Worm (Caenorhabditis elegans) whole organism, L1 larva: ENCODE measurements around the gene R05G6.10.

Experiments
- C34B4.2 ChIP-seq: sonication (generic microtip); optimal IDR thresholded peaks from 2 replicates; lab custom pipeline; 2017; ENCODE audit warnings: mild to moderate bottlenecking, missing genetic modification characterization, missing compliant biosample characterization
- Y116A8C.19 ChIP-seq: sonication (generic microtip); optimal IDR thresholded peaks from 2 replicates; lab custom pipeline; 2016; ENCODE audit warnings: missing compliant biosample characterization, missing genetic modification characterization, borderline replicate concordance
- aly-2 ChIP-seq: fragments of 150-350 bp; optimal IDR thresholded peaks from 2 replicates; lab custom pipeline; 2014; ENCODE audit warnings: missing biosample characterization, missing genetic modification characterization
- blmp-1 ChIP-seq: fragments of 150-350 bp; optimal IDR thresholded peaks from 2 replicates; lab custom pipeline; 2014; ENCODE audit warnings: missing biosample characterization, missing genetic modification characterization
- ceh-63 ChIP-seq: fragments of 200-800 bp; sonication (Bioruptor generic); optimal IDR thresholded peaks from 2 replicates; lab custom pipeline; 2018; ENCODE audit warnings: mild to moderate bottlenecking, missing genetic modification characterization, missing compliant biosample characterization
- ceh-8 ChIP-seq: fragments of 200-800 bp; sonication (Bioruptor generic); optimal IDR thresholded peaks from 2 replicates; lab custom pipeline; 2018; ENCODE audit warnings: mild to moderate bottlenecking, missing genetic modification characterization, moderate library complexity, missing compliant biosample characterization
- ceh-82 ChIP-seq, 3 experiments: fragments of 150-350 bp in 1 of 3; sonication (generic microtip) in 2 of 3; optimal IDR thresholded peaks; 2 replicates each; lab custom pipeline; 2014 to 2017; ENCODE audit warnings: missing biosample characterization in 3 of 3, missing genetic modification characterization in 3 of 3
- ceh-88 ChIP-seq: fragments of 200-800 bp; sonication (Bioruptor generic); IDR thresholded peaks from 2 replicates; pipeline ENCODE4 v1.3.6; 2022; ENCODE audit warnings: missing genetic modification characterization, missing compliant biosample characterization
- ceh-90 ChIP-seq: sonication (generic microtip); optimal IDR thresholded peaks from 2 replicates; lab custom pipeline; 2016; ENCODE audit warnings: missing genetic modification characterization, missing compliant biosample characterization
- ces-1 ChIP-seq: fragments of 150-350 bp; optimal IDR thresholded peaks from 2 replicates; lab custom pipeline; 2014; ENCODE audit warnings: missing biosample characterization, missing genetic modification reagents, missing genetic modification characterization
- dpl-1 ChIP-seq, 3 experiments: fragments of 150-350 bp in 2 of 3; sonication (generic microtip) in 1 of 3; optimal IDR thresholded peaks; 2 replicates each; lab custom pipeline; 2014 to 2017; ENCODE audit warnings: missing biosample characterization in 3 of 3, missing genetic modification characterization in 3 of 3, missing genetic modification reagents in 3 of 3
- efl-1 ChIP-seq, 4 experiments: fragments of 150-350 bp; optimal IDR thresholded peaks in 3 of 4; peaks in 1 of 4; 1 replicate in 1 of 4; 2 replicates in 3 of 4; lab custom pipeline; 2014; ENCODE audit warnings: missing biosample characterization in 2 of 4, missing genetic modification characterization in 2 of 4, missing genetic modification reagents in 2 of 4
- efl-3 ChIP-seq: fragments of 200-800 bp; sonication (Bioruptor generic); optimal IDR thresholded peaks from 2 replicates; lab custom pipeline; 2018; ENCODE audit warnings: mild to moderate bottlenecking, missing genetic modification characterization, missing compliant biosample characterization
- fkh-10 ChIP-seq: sonication (generic microtip); optimal IDR thresholded peaks from 2 replicates; lab custom pipeline; 2017; ENCODE audit warnings: missing biosample characterization, missing genetic modification reagents, missing genetic modification characterization
- grh-1 ChIP-seq: fragments of 200-800 bp; sonication (Bioruptor generic); IDR thresholded peaks from 2 replicates; pipeline ENCODE4 v1.3.6; 2022; ENCODE audit warnings: missing genetic modification reagents, missing genetic modification characterization, missing compliant biosample characterization
- hlh-17 ChIP-seq: fragments of 200-800 bp; sonication (Bioruptor generic); optimal IDR thresholded peaks from 2 replicates; lab custom pipeline; 2018; ENCODE audit warnings: missing genetic modification characterization, mild to moderate bottlenecking, missing compliant biosample characterization, moderate library complexity, borderline replicate concordance
- hpl-2 ChIP-seq: fragments of 150-350 bp; optimal IDR thresholded peaks from 2 replicates; lab custom pipeline; 2014; ENCODE audit warnings: missing biosample characterization, missing genetic modification reagents, missing genetic modification characterization
- irx-1 ChIP-seq: sonication (generic microtip); optimal IDR thresholded peaks from 2 replicates; lab custom pipeline; 2016; ENCODE audit warnings: missing genetic modification characterization, missing compliant biosample characterization
- isw-1 ChIP-seq: fragments of 200-800 bp; sonication (Bioruptor generic); IDR thresholded peaks from 2 replicates; pipeline ENCODE4 v1.3.6; 2022; ENCODE audit warnings: missing genetic modification characterization, missing compliant biosample characterization
- jun-1 ChIP-seq: fragments of 150-350 bp; optimal IDR thresholded peaks from 2 replicates; lab custom pipeline; 2014; ENCODE audit warnings: missing biosample characterization, missing genetic modification reagents, missing genetic modification characterization
- lin-13 ChIP-seq: fragments of 150-350 bp; optimal IDR thresholded peaks from 2 replicates; lab custom pipeline; 2014; ENCODE audit warnings: missing biosample characterization, missing genetic modification reagents, missing genetic modification characterization
- lin-14 ChIP-seq: fragments of 200-800 bp; sonication (Bioruptor generic); optimal IDR thresholded peaks from 2 replicates; lab custom pipeline; 2018; ENCODE audit warnings: mild to moderate bottlenecking, missing genetic modification characterization, moderate library complexity, missing compliant biosample characterization
- lir-3 ChIP-seq: sonication (generic microtip); optimal IDR thresholded peaks from 2 replicates; lab custom pipeline; 2016; ENCODE audit warnings: mild to moderate bottlenecking, missing genetic modification characterization, moderate library complexity, missing compliant biosample characterization; ENCODE audit not compliant: poor library complexity
- mef-2 ChIP-seq: fragments of 150-350 bp; optimal IDR thresholded peaks from 2 replicates; lab custom pipeline; 2014; ENCODE audit warnings: missing biosample characterization, missing genetic modification characterization
- nhr-11 ChIP-seq: fragments of 150-350 bp; optimal IDR thresholded peaks from 2 replicates; lab custom pipeline; 2014; ENCODE audit warnings: missing biosample characterization, missing genetic modification characterization
- nhr-20 ChIP-seq: sonication (generic microtip); optimal IDR thresholded peaks from 2 replicates; lab custom pipeline; 2016; ENCODE audit warnings: mild to moderate bottlenecking, missing genetic modification characterization, missing compliant biosample characterization
- nhr-237 ChIP-seq: fragments of 150-350 bp; optimal IDR thresholded peaks from 2 replicates; lab custom pipeline; 2014; ENCODE audit warnings: missing biosample characterization, missing genetic modification characterization
- nhr-28 ChIP-seq: fragments of 150-350 bp; optimal IDR thresholded peaks from 2 replicates; lab custom pipeline; 2014; ENCODE audit warnings: missing biosample characterization, missing genetic modification characterization
- nhr-71 ChIP-seq: sonication (generic microtip); optimal IDR thresholded peaks from 2 replicates; lab custom pipeline; 2016; ENCODE audit warnings: mild to moderate bottlenecking, missing genetic modification characterization, moderate library complexity, missing compliant biosample characterization
- nhr-77 ChIP-seq: fragments of 150-350 bp; optimal IDR thresholded peaks from 2 replicates; lab custom pipeline; 2014; ENCODE audit warnings: missing biosample characterization, missing genetic modification characterization
- nhr-90 ChIP-seq: sonication (generic microtip); optimal IDR thresholded peaks from 2 replicates; lab custom pipeline; 2016; ENCODE audit warnings: mild to moderate bottlenecking, missing genetic modification characterization, missing compliant biosample characterization; ENCODE audit not compliant: poor library complexity
- pax-3 ChIP-seq: fragments of 200-800 bp; sonication (Bioruptor generic); optimal IDR thresholded peaks from 2 replicates; lab custom pipeline; 2018; ENCODE audit warnings: mild to moderate bottlenecking, missing genetic modification characterization, moderate library complexity, missing compliant biosample characterization
- skn-1 ChIP-seq: fragments of 150-350 bp; optimal IDR thresholded peaks from 2 replicates; lab custom pipeline; 2014; ENCODE audit warnings: missing biosample characterization, missing genetic modification characterization
- snpc-4 ChIP-seq: fragments of 150-350 bp; optimal IDR thresholded peaks from 2 replicates; lab custom pipeline; 2014; ENCODE audit warnings: missing biosample characterization, missing genetic modification characterization
- sptf-1 ChIP-seq: fragments of 150-350 bp; optimal IDR thresholded peaks from 2 replicates; lab custom pipeline; 2014; ENCODE audit warnings: missing biosample characterization, missing genetic modification characterization
- sup-37 ChIP-seq: fragments of 200-800 bp; sonication (Bioruptor generic); optimal IDR thresholded peaks from 2 replicates; lab custom pipeline; 2018; ENCODE audit warnings: mild to moderate bottlenecking, missing genetic modification characterization, missing compliant biosample characterization
- tbx-2 ChIP-seq: sonication (generic microtip); optimal IDR thresholded peaks from 2 replicates; lab custom pipeline; 2016; ENCODE audit warnings: missing genetic modification characterization, missing compliant biosample characterization
- vab-15 ChIP-seq: sonication (generic microtip); optimal IDR thresholded peaks from 2 replicates; lab custom pipeline; 2017; ENCODE audit warnings: missing genotype, mild to moderate bottlenecking, missing genetic modification characterization, missing compliant biosample characterization
- zag-1 ChIP-seq: fragments of 150-350 bp; optimal IDR thresholded peaks from 2 replicates; lab custom pipeline; 2014; ENCODE audit warnings: missing biosample characterization, missing genetic modification characterization
- ztf-11 ChIP-seq, 2 experiments: sonication (generic microtip); optimal IDR thresholded peaks; 2 replicates each; lab custom pipeline; 2016 to 2017; ENCODE audit warnings: missing genetic modification characterization in 2 of 2, missing biosample characterization in 1 of 2, missing compliant biosample characterization in 1 of 2

R05G6.10 gene

ce11 chrIV:7542485-7543001, at the start of gene R05G6.10:
Gene R05G6.10, minus strand, starts transcription at chrIV:7542535.
- TF ChIP-seq lin-14 (GFP tag; lab: Kevin White, UChicago) = peak; percentile 49
- TF ChIP-seq blmp-1 = no peak
- TF ChIP-seq nhr-237 (tag; lab: Kevin White, UChicago) = no peak

ce11 chrIV:7588631-7589030, 46.3 kb upstream of the R05G6.10 start, which contains the start of gene cla-1:
Gene cla-1, plus strand, starts transcription at chrIV:7588931.
- peak; percentile 33 for TF ChIP-seq lin-14 (GFP tag; lab: Kevin White, UChicago)
- no peak for TF ChIP-seq vab-15 (tag; lab: Kevin White, UChicago)

- TF ChIP-seq lin-14 (GFP tag; lab: Kevin White, UChicago) = peak; percentile 11
- TF ChIP-seq vab-15 (tag; lab: Kevin White, UChicago) = no peak
- TF ChIP-seq nhr-20 (tag; lab: Kevin White, UChicago) = no peak
- no peak for TF ChIP-seq nhr-71 (tag; lab: Kevin White, UChicago)
- TF ChIP-seq hlh-17 (GFP tag; lab: Kevin White, UChicago) = no peak
- peak; percentile 79 for TF ChIP-seq fkh-10 (GFP tag; lab: Kevin White, UChicago)
- no peak for TF ChIP-seq ceh-63 (GFP tag; lab: Kevin White, UChicago)
- no peak for TF ChIP-seq snpc-4 (tag; lab: Kevin White, UChicago)
- TF ChIP-seq sup-37 (GFP tag; lab: Kevin White, UChicago) = no peak
Observed at ce11 chrIV:7586972-7587371, 44.6 kb upstream of the R05G6.10 start.

- TF ChIP-seq isw-1 (GFP tag; lab: Robert Waterston, UW) (no peak), lin-14 (GFP tag; lab: Kevin White, UChicago) (peak; percentile 58), ceh-82 (tag; optimal IDR thresholded peaks at IDR 0.05; lab: Kevin White, UChicago) (peak in 2 of 3 experiments; percentile 15 to 40)
Observed at ce11 chrIV:7585273-7585882, 43.0 kb upstream of the R05G6.10 start.

- TF ChIP-seq Y116A8C.19 (tag; lab: Kevin White, UChicago) (no peak), nhr-20 (tag; lab: Kevin White, UChicago) (peak; percentile 74), irx-1 (peak; percentile 12), jun-1 (tag; lab: Kevin White, UChicago) (no peak), nhr-11 (tag; lab: Kevin White, UChicago) (no peak), ceh-88 (GFP tag; lab: Robert Waterston, UW) (no peak), ceh-90 (tag; lab: Kevin White, UChicago) (no peak), grh-1 (GFP tag; lab: Robert Waterston, UW) (no peak), aly-2 (tag; lab: Kevin White, UChicago) (no peak), tbx-2 (tag; lab: Kevin White, UChicago) (peak; percentile 73), nhr-28 (no peak), ceh-8 (GFP tag; lab: Kevin White, UChicago) (no peak), ces-1 (GFP tag; lab: Kevin White, UChicago) (no peak), nhr-77 (tag; lab: Kevin White, UChicago) (peak; percentile 66), zag-1 (tag; lab: Kevin White, UChicago) (peak; percentile 38), pax-3 (no peak), ceh-82 (tag; optimal IDR thresholded peaks at IDR 0.05; lab: Kevin White, UChicago) (peak; percentile 12 to 66 (median 54)), efl-3 (GFP tag; lab: Kevin White, UChicago) (no peak), skn-1 (peak; percentile 40), dpl-1 (GFP tag; optimal IDR thresholded peaks at IDR 0.05; lab: Kevin White, UChicago) (peak; percentile 67 to 80 (median 74)), sptf-1 (tag; lab: Kevin White, UChicago) (no peak), nhr-90 (tag; lab: Kevin White, UChicago) (peak; percentile 55), mef-2 (tag; lab: Kevin White, UChicago) (no peak), hlh-17 (GFP tag; lab: Kevin White, UChicago) (no peak), hpl-2 (no peak), efl-1 (optimal IDR thresholded peaks at IDR 0.05; lab: Kevin White, UChicago) (peak; percentile 78 to 81), efl-1 (GFP tag; optimal IDR thresholded peaks at IDR 0.05 in 1 of 2; lab: Kevin White, UChicago) (peak; percentile 75 to 96), ztf-11 (tag; optimal IDR thresholded peaks at IDR 0.05; lab: Kevin White, UChicago) (peak in 1 of 2 experiments; percentile 29), lir-3 (tag; lab: Kevin White, UChicago) (peak; percentile 23), C34B4.2 (tag; lab: Kevin White, UChicago) (no peak), lin-13 (peak; percentile 73)
Observed at ce11 chrIV:7580062-7580614, 37.8 kb upstream of the R05G6.10 start, which contains the start of the genes cec-5 and nol-10. Gene cec-5, minus strand, starts transcription at chrIV:7580112. Gene nol-10, plus strand, starts transcription at chrIV:7580597.
